Worm (Caenorhabditis elegans) whole organism, L4 larva: Measurements from ENCODE around the gene C45H4.18.

ENCODE experiments used
- D1046.2 ChIP-seq: fragments of 200-800 bp; sonication (Bioruptor generic); IDR thresholded peaks from 2 replicates; pipeline ENCODE4 v1.3.6; 2022; ENCODE audit warnings: missing genetic modification characterization, missing compliant biosample characterization
- Y105C5A.15 ChIP-seq: fragments of 200-800 bp; sonication (Bioruptor generic); IDR thresholded peaks from 2 replicates; pipeline ENCODE4 v1.3.6; 2022; ENCODE audit warnings: missing genetic modification characterization, missing compliant biosample characterization
- ZK337.2 ChIP-seq: fragments of 200-800 bp; sonication (Bioruptor generic); IDR thresholded peaks from 2 replicates; pipeline ENCODE4 v1.3.6; 2022; ENCODE audit warnings: missing genetic modification reagents, missing genetic modification characterization, missing compliant biosample characterization
- aha-1 ChIP-seq: fragments of 150-350 bp; peaks from one replicate; lab custom pipeline; 2014; ENCODE audit warnings: missing biosample characterization, missing genetic modification characterization
- arid-1 ChIP-seq: fragments of 200-800 bp; sonication (Bioruptor generic); conservative IDR thresholded peaks from 2 replicates; pipeline ENCODE4 v1.3.6; 2022; ENCODE audit warnings: missing genetic modification reagents, missing genetic modification characterization, missing compliant biosample characterization
- ceh-44 ChIP-seq: fragments of 200-800 bp; sonication (Bioruptor generic); IDR thresholded peaks from 2 replicates; pipeline ENCODE4 v1.3.6; 2022; ENCODE audit warnings: missing genetic modification reagents, missing genetic modification characterization, missing compliant biosample characterization
- cey-2 ChIP-seq: sonication (generic microtip); optimal IDR thresholded peaks from 3 replicates; lab custom pipeline; 2017; ENCODE audit warnings: missing genetic modification characterization, mild to moderate bottlenecking, missing compliant biosample characterization, antibody characterized with exemption, borderline replicate concordance; ENCODE audit not compliant: insufficient read depth
- daf-16 ChIP-seq, 3 experiments: sonication (generic microtip); optimal IDR thresholded peaks; 2 replicates each; lab custom pipeline; 2016 to 2017; ENCODE audit warnings: missing genetic modification characterization in 3 of 3, missing genetic modification reagents in 3 of 3, mild to moderate bottlenecking in 2 of 3, missing compliant biosample characterization in 2 of 3, missing biosample characterization in 1 of 3, moderate library complexity in 1 of 3
- daf-19 ChIP-seq: fragments of 200-800 bp; sonication (Bioruptor generic); conservative IDR thresholded peaks from 2 replicates; pipeline ENCODE4 v1.3.6; 2022; ENCODE audit warnings: missing genetic modification characterization, missing compliant biosample characterization
- dmd-6 ChIP-seq: fragments of 200-800 bp; sonication (Bioruptor generic); IDR thresholded peaks from 2 replicates; pipeline ENCODE4 v1.3.6; 2022; ENCODE audit warnings: missing genetic modification reagents, missing genetic modification characterization, missing compliant biosample characterization
- dve-1 ChIP-seq: sonication (generic microtip); optimal IDR thresholded peaks from 2 replicates; lab custom pipeline; 2017; ENCODE audit warnings: antibody characterized with exemption, mild to moderate bottlenecking, missing genetic modification characterization, missing compliant biosample characterization; ENCODE audit not compliant: insufficient read depth
- egl-43 ChIP-seq: fragments of 200-800 bp; sonication (Bioruptor generic); IDR thresholded peaks from 2 replicates; pipeline ENCODE4 v1.3.6; 2022; ENCODE audit warnings: missing genetic modification reagents, missing genetic modification characterization, missing compliant biosample characterization
- fkh-10 ChIP-seq: fragments of 150-350 bp; optimal IDR thresholded peaks from 2 replicates; lab custom pipeline; 2014; ENCODE audit warnings: missing biosample characterization, missing genetic modification reagents, missing genetic modification characterization
- fos-1 ChIP-seq: fragments of 150-350 bp; optimal IDR thresholded peaks from 2 replicates; lab custom pipeline; 2014; ENCODE audit warnings: missing biosample characterization, missing genetic modification characterization
- hif-1 ChIP-seq, 2 experiments: sonication (generic microtip); optimal IDR thresholded peaks; 2 replicates each; lab custom pipeline; 2016 to 2017; ENCODE audit warnings: missing compliant biosample characterization in 2 of 2, missing genetic modification characterization in 2 of 2, missing genetic modification reagents in 2 of 2, missing genotype in 2 of 2, mild to moderate bottlenecking in 1 of 2
- hlh-11 ChIP-seq: fragments of 200-800 bp; sonication (Bioruptor generic); optimal IDR thresholded peaks from 2 replicates; lab custom pipeline; 2018; ENCODE audit warnings: mild to moderate bottlenecking, missing genetic modification characterization, missing compliant biosample characterization
- hlh-30 ChIP-seq: sonication (generic microtip); optimal IDR thresholded peaks from 2 replicates; lab custom pipeline; 2017; ENCODE audit warnings: antibody characterized with exemption, mild to moderate bottlenecking, missing genetic modification characterization, missing compliant biosample characterization; ENCODE audit not compliant: insufficient read depth
- jun-1 ChIP-seq: fragments of 150-350 bp; optimal IDR thresholded peaks from 2 replicates; lab custom pipeline; 2014; ENCODE audit warnings: missing biosample characterization, missing genetic modification reagents, missing genetic modification characterization
- madf-5 ChIP-seq, 2 experiments: fragments of 200-800 bp; sonication (Bioruptor generic); IDR thresholded peaks; 2 replicates each; pipeline ENCODE4 v1.3.6; 2022; ENCODE audit warnings: missing compliant biosample characterization in 2 of 2, missing genetic modification characterization in 2 of 2
- mdl-1 ChIP-seq, 2 experiments: fragments of 150-350 bp in 1 of 2; sonication (generic microtip) in 1 of 2; optimal IDR thresholded peaks; 2 replicates each; lab custom pipeline; 2014 to 2017; ENCODE audit warnings: missing biosample characterization in 2 of 2, missing genetic modification characterization in 2 of 2
- mes-2 ChIP-seq: sonication (generic microtip); optimal IDR thresholded peaks from 2 replicates; lab custom pipeline; 2016; ENCODE audit warnings: missing genotype, mild to moderate bottlenecking, missing genetic modification characterization, missing compliant biosample characterization; ENCODE audit not compliant: poor library complexity, severe bottlenecking
- mxl-3 ChIP-seq: fragments of 200-800 bp; sonication (Bioruptor generic); optimal IDR thresholded peaks from 2 replicates; lab custom pipeline; 2018; ENCODE audit warnings: mild to moderate bottlenecking, missing genetic modification characterization, missing compliant biosample characterization
- nhr-10 ChIP-seq: fragments of 150-350 bp; optimal IDR thresholded peaks from 2 replicates; lab custom pipeline; 2014; ENCODE audit warnings: missing biosample characterization, missing genetic modification characterization
- nhr-28 ChIP-seq: fragments of 150-350 bp; optimal IDR thresholded peaks from 2 replicates; lab custom pipeline; 2014; ENCODE audit warnings: missing biosample characterization, missing genetic modification characterization
- nhr-6 ChIP-seq: fragments of 150-350 bp; optimal IDR thresholded peaks from 2 replicates; lab custom pipeline; 2014; ENCODE audit warnings: missing biosample characterization, missing genetic modification characterization
- nhr-77 ChIP-seq: fragments of 150-350 bp; optimal IDR thresholded peaks from 2 replicates; lab custom pipeline; 2014; ENCODE audit warnings: missing biosample characterization, missing genetic modification characterization
- pha-4 ChIP-seq, 2 experiments: fragments of 150-350 bp in 1 of 2; fragments of 200-800 bp in 1 of 2; sonication (Bioruptor generic) in 1 of 2; IDR thresholded peaks in 1 of 2; optimal IDR thresholded peaks in 1 of 2; 2 replicates each; pipeline versions ENCODE4 v1.3.6 to Lab custom; 2014 to 2022; ENCODE audit warnings: missing genetic modification characterization in 2 of 2, missing genetic modification reagents in 2 of 2, missing biosample characterization in 1 of 2, missing compliant biosample characterization in 1 of 2
- rbr-2 ChIP-seq: sonication (generic microtip); optimal IDR thresholded peaks from 2 replicates; lab custom pipeline; 2016; ENCODE audit warnings: missing genotype, missing genetic modification characterization, missing compliant biosample characterization
- sdz-12 ChIP-seq: fragments of 200-800 bp; sonication (Bioruptor generic); optimal IDR thresholded peaks from 2 replicates; lab custom pipeline; 2018; ENCODE audit warnings: mild to moderate bottlenecking, missing genetic modification characterization, missing compliant biosample characterization
- snpc-4 ChIP-seq: fragments of 150-350 bp; optimal IDR thresholded peaks from 2 replicates; lab custom pipeline; 2014; ENCODE audit warnings: missing biosample characterization, missing genetic modification characterization
- spr-3 ChIP-seq: fragments of 200-800 bp; sonication (Bioruptor generic); optimal IDR thresholded peaks from 2 replicates; lab custom pipeline; 2018; ENCODE audit warnings: mild to moderate bottlenecking, missing genetic modification characterization, missing compliant biosample characterization
- tra-1 ChIP-seq: fragments of 200-800 bp; sonication (Bioruptor generic); IDR thresholded peaks from 2 replicates; pipeline ENCODE4 v1.3.6; 2022; ENCODE audit warnings: missing genetic modification reagents, missing genetic modification characterization, missing compliant biosample characterization
- unc-39 ChIP-seq: sonication (generic microtip); optimal IDR thresholded peaks from 2 replicates; lab custom pipeline; 2017; ENCODE audit warnings: missing biosample characterization, missing genetic modification characterization
- zag-1 ChIP-seq: fragments of 150-350 bp; optimal IDR thresholded peaks from 2 replicates; lab custom pipeline; 2014; ENCODE audit warnings: missing biosample characterization, missing genetic modification characterization
- zfp-2 ChIP-seq: sonication (generic microtip); optimal IDR thresholded peaks from 2 replicates; lab custom pipeline; 2016; ENCODE audit warnings: mild to moderate bottlenecking, missing genetic modification characterization, missing compliant biosample characterization
- zfp-3 ChIP-seq: fragments of 200-800 bp; sonication (Bioruptor generic); conservative IDR thresholded peaks from 2 replicates; pipeline ENCODE4 v1.3.6; 2022; ENCODE audit warnings: missing genetic modification reagents, missing genetic modification characterization, missing compliant biosample characterization
- zip-2 ChIP-seq: fragments of 150-350 bp; optimal IDR thresholded peaks from 2 replicates; lab custom pipeline; 2014; ENCODE audit warnings: missing biosample characterization, missing genetic modification characterization

Gene C45H4.18

ce11 chrV:2211936-2212335 lies 36.6 kb downstream of the C45H4.18 start, which contains the start of gene nhr-133:
Gene nhr-133 (minus strand): TSS chrV:2212118.
- TF ChIP-seq hif-1 (tag; optimal IDR thresholded peaks at IDR 0.05; lab: Kevin White, UChicago): no peak
- TF ChIP-seq aha-1 (tag; lab: Kevin White, UChicago): no peak
- TF ChIP-seq hlh-30 (tag; lab: Kevin White, UChicago): peak; percentile 83
- no peak for TF ChIP-seq tra-1 (GFP tag; lab: Robert Waterston, UW)
- TF ChIP-seq mxl-3 (GFP tag; lab: Kevin White, UChicago): peak; percentile 81
- TF ChIP-seq hlh-11 (tag; lab: Kevin White, UChicago): peak; percentile 40
- no peak for TF ChIP-seq madf-5 (GFP tag; IDR thresholded peaks at IDR 0.05; lab: Robert Waterston, UW)
- TF ChIP-seq daf-19 (GFP tag; lab: Robert Waterston, UW): no peak
- peak; percentile 12 to 79 for TF ChIP-seq mdl-1 (tag; optimal IDR thresholded peaks at IDR 0.05; lab: Kevin White, UChicago)
- peak; percentile 80 for TF ChIP-seq nhr-28 (tag; lab: Kevin White, UChicago)
- peak; percentile 55 for TF ChIP-seq dve-1 (tag; lab: Kevin White, UChicago)
- no peak for TF ChIP-seq nhr-6 (tag; lab: Kevin White, UChicago)
- TF ChIP-seq mes-2: peak; percentile 6
- no peak for TF ChIP-seq pha-4 (GFP tag; IDR thresholded peaks at IDR 0.05; lab: Robert Waterston, UW)
- TF ChIP-seq pha-4 (tag; optimal IDR thresholded peaks at IDR 0.05; lab: Kevin White, UChicago): peak; percentile 9
- no peak for TF ChIP-seq daf-16 (GFP tag; optimal IDR thresholded peaks at IDR 0.05; lab: Kevin White, UChicago)
- peak; percentile 45 for TF ChIP-seq daf-16 (tag; optimal IDR thresholded peaks at IDR 0.05; lab: Kevin White, UChicago)
- peak; percentile 50; the same call in 1 of the 2 replicates for TF ChIP-seq dmd-6
- TF ChIP-seq D1046.2 (GFP tag; lab: Robert Waterston, UW): no peak

- TF ChIP-seq ZK337.2: no peak
- no peak for TF ChIP-seq nhr-10 (tag; lab: Kevin White, UChicago)
- no peak for TF ChIP-seq arid-1 (GFP tag; lab: Robert Waterston, UW)
- TF ChIP-seq snpc-4 (tag; lab: Kevin White, UChicago): no peak
- TF ChIP-seq rbr-2 (tag; lab: Kevin White, UChicago): no peak
- TF ChIP-seq daf-16 (GFP tag; optimal IDR thresholded peaks at IDR 0.05; lab: Kevin White, UChicago): no peak
- peak; percentile 81 for TF ChIP-seq daf-16 (tag; optimal IDR thresholded peaks at IDR 0.05; lab: Kevin White, UChicago)
- no peak for TF ChIP-seq fkh-10 (GFP tag; lab: Kevin White, UChicago)
- TF ChIP-seq mes-2: peak; percentile 40
- peak; percentile 65 for TF ChIP-seq nhr-28 (tag; lab: Kevin White, UChicago)
- no peak for TF ChIP-seq nhr-77 (tag; lab: Kevin White, UChicago)
- no peak for TF ChIP-seq pha-4 (GFP tag; IDR thresholded peaks at IDR 0.05; lab: Robert Waterston, UW)
- peak; percentile 45 for TF ChIP-seq pha-4 (tag; optimal IDR thresholded peaks at IDR 0.05; lab: Kevin White, UChicago)
- no peak for TF ChIP-seq spr-3
- TF ChIP-seq hlh-30 (tag; lab: Kevin White, UChicago): peak; percentile 44
- peak; percentile 46 for TF ChIP-seq dve-1 (tag; lab: Kevin White, UChicago)
- no peak for TF ChIP-seq D1046.2 (GFP tag; lab: Robert Waterston, UW)
- no peak for TF ChIP-seq Y105C5A.15 (GFP tag; lab: Robert Waterston, UW)
- TF ChIP-seq ceh-44 (GFP tag; lab: Robert Waterston, UW): no peak
- TF ChIP-seq nhr-6 (tag; lab: Kevin White, UChicago): peak; percentile 4
These were observed 39.2 kb downstream of the C45H4.18 start, which contains the start of gene nhr-184 for ce11 chrV:2214428-2215038. Gene nhr-184 (minus strand): TSS chrV:2214478.

ce11 chrV:2215352-2215751 lies 40.0 kb downstream of the C45H4.18 start, which contains the start of gene nstp-8:
Gene nstp-8 (plus strand): TSS chrV:2215652.
- TF ChIP-seq dve-1 (tag; lab: Kevin White, UChicago) (no peak), cey-2 (tag; lab: Kevin White, UChicago) (no peak), sdz-12 (no peak), egl-43 (no peak), zip-2 (tag; lab: Kevin White, UChicago) (no peak), madf-5 (GFP tag; IDR thresholded peaks at IDR 0.05; lab: Robert Waterston, UW) (no peak), fos-1 (tag; lab: Kevin White, UChicago) (no peak), zfp-3 (GFP tag; lab: Robert Waterston, UW) (no peak), jun-1 (tag; lab: Kevin White, UChicago) (no peak), zag-1 (no peak), unc-39 (no peak), zfp-2 (no peak)
